Worm (Caenorhabditis elegans) whole organism, L2 larva: Measurements from ENCODE around the gene sid-2.

Experiments
- R02D3.7 ChIP-seq: fragments of 150-350 bp; optimal IDR thresholded peaks from 2 replicates; lab custom pipeline; 2014; ENCODE audit warnings: missing biosample characterization, missing genetic modification characterization
- Y55F3AM.14 ChIP-seq: fragments of 200-800 bp; sonication (Bioruptor generic); optimal IDR thresholded peaks from 2 replicates; lab custom pipeline; 2018; ENCODE audit warnings: mild to moderate bottlenecking, missing genetic modification characterization, missing compliant biosample characterization
- aly-2 ChIP-seq: fragments of 150-350 bp; optimal IDR thresholded peaks from 2 replicates; lab custom pipeline; 2014; ENCODE audit warnings: missing biosample characterization, missing genetic modification characterization
- ama-1 ChIP-seq: fragments of 150-350 bp; optimal IDR thresholded peaks from 2 replicates; lab custom pipeline; 2018; ENCODE audit warnings: inconsistent platforms
- ceh-16 ChIP-seq: fragments of 150-350 bp; optimal IDR thresholded peaks from 2 replicates; lab custom pipeline; 2014; ENCODE audit warnings: missing biosample characterization, missing genetic modification characterization
- ceh-82 ChIP-seq: fragments of 150-350 bp; optimal IDR thresholded peaks from 2 replicates; lab custom pipeline; 2014; ENCODE audit warnings: missing biosample characterization, missing genetic modification characterization
- crh-2 ChIP-seq: sonication (generic microtip); optimal IDR thresholded peaks from 2 replicates; lab custom pipeline; 2017; ENCODE audit warnings: missing biosample characterization, missing genetic modification characterization
- egl-27 ChIP-seq: sonication (generic microtip); optimal IDR thresholded peaks from 3 replicates; lab custom pipeline; 2017; ENCODE audit warnings: missing biosample characterization, missing genetic modification reagents, missing genetic modification characterization
- elt-1 ChIP-seq: fragments of 150-350 bp; optimal IDR thresholded peaks from 2 replicates; lab custom pipeline; 2014; ENCODE audit warnings: missing biosample characterization, missing genetic modification characterization
- elt-3 ChIP-seq: sonication (generic microtip); optimal IDR thresholded peaks from 2 replicates; lab custom pipeline; 2017; ENCODE audit warnings: missing biosample characterization, missing genetic modification characterization
- fos-1 ChIP-seq: fragments of 150-350 bp; optimal IDR thresholded peaks from 2 replicates; lab custom pipeline; 2014; ENCODE audit warnings: missing biosample characterization, missing genetic modification characterization
- gmeb-1 ChIP-seq: fragments of 150-350 bp; optimal IDR thresholded peaks from 2 replicates; lab custom pipeline; 2014; ENCODE audit warnings: missing biosample characterization, missing genetic modification characterization
- lin-13 ChIP-seq: fragments of 150-350 bp; optimal IDR thresholded peaks from 2 replicates; lab custom pipeline; 2014; ENCODE audit warnings: missing biosample characterization, missing genetic modification reagents, missing genetic modification characterization
- lsy-2 ChIP-seq, 2 experiments: fragments of 150-350 bp in 1 of 2; sonication (generic microtip) in 1 of 2; optimal IDR thresholded peaks; 2 replicates each; lab custom pipeline; 2014 to 2017; ENCODE audit warnings: missing biosample characterization in 2 of 2, missing genetic modification characterization in 2 of 2
- mab-5 ChIP-seq: fragments of 150-350 bp; optimal IDR thresholded peaks from 2 replicates; lab custom pipeline; 2014; ENCODE audit warnings: missing biosample characterization, missing genetic modification characterization
- nhr-10 ChIP-seq: sonication (generic microtip); optimal IDR thresholded peaks from 2 replicates; lab custom pipeline; 2017; ENCODE audit warnings: missing biosample characterization, missing genetic modification characterization
- nhr-11 ChIP-seq: fragments of 150-350 bp; optimal IDR thresholded peaks from 2 replicates; lab custom pipeline; 2014; ENCODE audit warnings: missing biosample characterization, missing genetic modification characterization
- nhr-12 ChIP-seq: fragments of 150-350 bp; optimal IDR thresholded peaks from 2 replicates; lab custom pipeline; 2014; ENCODE audit warnings: missing biosample characterization, missing genetic modification characterization
- nhr-129 ChIP-seq: fragments of 150-350 bp; optimal IDR thresholded peaks from 2 replicates; lab custom pipeline; 2014; ENCODE audit warnings: missing biosample characterization, missing genetic modification characterization
- nhr-21 ChIP-seq: fragments of 150-350 bp; optimal IDR thresholded peaks from 2 replicates; lab custom pipeline; 2014; ENCODE audit warnings: missing biosample characterization, missing genetic modification characterization
- nhr-237 ChIP-seq: fragments of 150-350 bp; optimal IDR thresholded peaks from 2 replicates; lab custom pipeline; 2014; ENCODE audit warnings: missing biosample characterization, missing genetic modification characterization
- nhr-25 ChIP-seq: fragments of 150-350 bp; sonication (generic microtip); optimal IDR thresholded peaks from 3 replicates; lab custom pipeline; 2014; ENCODE audit warnings: missing biosample characterization, missing genetic modification characterization
- nhr-77 ChIP-seq: fragments of 150-350 bp; optimal IDR thresholded peaks from 2 replicates; lab custom pipeline; 2014; ENCODE audit warnings: missing biosample characterization, missing genetic modification characterization
- peb-1 ChIP-seq: fragments of 150-350 bp; optimal IDR thresholded peaks from 2 replicates; lab custom pipeline; 2014; ENCODE audit warnings: missing biosample characterization, missing genetic modification characterization
- sem-4 ChIP-seq: fragments of 150-350 bp; optimal IDR thresholded peaks from 2 replicates; lab custom pipeline; 2014; ENCODE audit warnings: missing biosample characterization, missing genetic modification reagents, missing genetic modification characterization
- skn-1 ChIP-seq: sonication (generic microtip); optimal IDR thresholded peaks from 2 replicates; lab custom pipeline; 2017; ENCODE audit warnings: missing biosample characterization, missing genetic modification characterization
- sma-3 ChIP-seq: sonication (generic microtip); optimal IDR thresholded peaks from 2 replicates; lab custom pipeline; 2016; ENCODE audit warnings: missing genetic modification reagents, missing genetic modification characterization, missing compliant biosample characterization
- sma-9 ChIP-seq, 2 experiments: fragments of 150-350 bp in 1 of 2; sonication (generic microtip) in 1 of 2; optimal IDR thresholded peaks; 2 replicates each; lab custom pipeline; 2014 to 2016; ENCODE audit warnings: missing genetic modification characterization in 2 of 2, mild to moderate bottlenecking in 1 of 2, missing biosample characterization in 1 of 2, missing compliant biosample characterization in 1 of 2, missing genetic modification reagents in 1 of 2, moderate library complexity in 1 of 2
- snpc-4 ChIP-seq: fragments of 150-350 bp; optimal IDR thresholded peaks from 2 replicates; lab custom pipeline; 2014; ENCODE audit warnings: missing biosample characterization, missing genetic modification characterization
- unc-39 ChIP-seq: fragments of 150-350 bp; optimal IDR thresholded peaks from 2 replicates; lab custom pipeline; 2014; ENCODE audit warnings: missing biosample characterization, missing genetic modification characterization
- unc-55 ChIP-seq: fragments of 150-350 bp; sonication (generic microtip); optimal IDR thresholded peaks from 3 replicates; lab custom pipeline; 2014; ENCODE audit warnings: missing biosample characterization, missing genetic modification reagents, missing genetic modification characterization
- unc-62 ChIP-seq: fragments of 150-350 bp; optimal IDR thresholded peaks from 2 replicates; lab custom pipeline; 2014; ENCODE audit warnings: missing biosample characterization, missing genetic modification reagents, missing genetic modification characterization
- zag-1 ChIP-seq: fragments of 150-350 bp; optimal IDR thresholded peaks from 2 replicates; lab custom pipeline; 2014; ENCODE audit warnings: missing biosample characterization, missing genetic modification characterization
- ztf-1 ChIP-seq: fragments of 200-800 bp; sonication (Bioruptor generic); conservative IDR thresholded peaks from 2 replicates; pipeline ENCODE4 v1.3.6; 2022; ENCODE audit warnings: missing genetic modification characterization, missing compliant biosample characterization
- ztf-11 ChIP-seq: sonication (generic microtip); optimal IDR thresholded peaks from 2 replicates; lab custom pipeline; 2017; ENCODE audit warnings: missing biosample characterization, missing genetic modification characterization
- ztf-4 ChIP-seq: fragments of 150-350 bp; optimal IDR thresholded peaks from 2 replicates; lab custom pipeline; 2014; ENCODE audit warnings: missing biosample characterization, missing genetic modification characterization

The sid-2 gene

DNA sequence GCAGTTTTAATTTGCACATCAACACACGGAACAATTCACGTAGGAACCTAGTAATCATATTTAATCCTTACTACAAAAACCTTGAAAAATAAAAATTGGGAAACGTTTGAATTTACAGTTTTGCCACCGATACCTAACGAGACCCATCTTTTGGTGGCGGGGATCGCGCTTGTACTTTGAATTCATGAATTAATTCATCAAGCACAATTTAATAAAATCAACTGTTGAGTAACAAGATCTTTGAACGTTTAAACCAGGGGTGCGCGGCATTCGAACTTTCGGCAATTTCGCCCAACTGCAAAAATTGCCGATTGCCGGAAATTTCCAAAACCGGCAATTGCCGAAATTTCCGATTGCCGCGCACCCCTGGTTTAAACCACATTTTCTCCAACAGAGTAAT is 22.6 kb upstream of the sid-2 start:
- TF ChIP-seq ama-1 (lab: Kevin White, UChicago) = no peak
- no peak for TF ChIP-seq sma-9 (GFP tag; optimal IDR thresholded peaks at IDR 0.05; lab: Kevin White, UChicago)
- TF ChIP-seq sma-9 (tag; optimal IDR thresholded peaks at IDR 0.05; lab: Kevin White, UChicago) = no peak
- TF ChIP-seq gmeb-1 (tag; lab: Kevin White, UChicago) = no peak
- no peak for TF ChIP-seq nhr-10 (tag; lab: Kevin White, UChicago)
- no peak for TF ChIP-seq nhr-21 (tag; lab: Kevin White, UChicago)
- no peak for TF ChIP-seq nhr-11
- no peak for TF ChIP-seq unc-62 (GFP tag; lab: Kevin White, UChicago)

DNA sequence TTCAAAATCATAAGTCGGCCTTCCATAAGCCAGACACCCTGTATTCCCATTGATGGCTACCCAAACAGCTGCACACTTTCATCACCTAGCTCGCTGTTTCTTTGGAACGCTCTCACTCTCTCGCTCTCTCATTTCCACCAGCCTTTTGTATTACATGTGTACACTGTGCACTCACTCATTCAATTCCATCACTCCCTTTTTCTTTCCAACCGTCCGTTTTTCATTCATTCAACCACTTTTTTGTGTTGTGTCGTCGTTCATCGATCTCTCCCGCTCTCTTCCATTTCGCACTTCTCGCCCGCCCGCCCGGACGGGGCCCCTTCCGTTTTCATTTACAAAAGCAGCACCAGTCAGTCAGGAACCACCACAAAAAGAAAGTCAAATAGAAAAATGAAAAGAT is 21.3 kb upstream of the sid-2 start:
- TF ChIP-seq fos-1 (tag; lab: Kevin White, UChicago) (peak; percentile 76), skn-1 (tag; lab: Kevin White, UChicago) (no peak), nhr-129 (peak; percentile 24)

ce11 chrIII:13659028-13659427 is 20.2 kb upstream of the sid-2 start:
- peak; percentile 4 for TF ChIP-seq elt-1 (tag; lab: Kevin White, UChicago)
- peak; percentile 27 for TF ChIP-seq ceh-16 (tag; lab: Kevin White, UChicago)
- no peak for TF ChIP-seq nhr-11

DNA sequence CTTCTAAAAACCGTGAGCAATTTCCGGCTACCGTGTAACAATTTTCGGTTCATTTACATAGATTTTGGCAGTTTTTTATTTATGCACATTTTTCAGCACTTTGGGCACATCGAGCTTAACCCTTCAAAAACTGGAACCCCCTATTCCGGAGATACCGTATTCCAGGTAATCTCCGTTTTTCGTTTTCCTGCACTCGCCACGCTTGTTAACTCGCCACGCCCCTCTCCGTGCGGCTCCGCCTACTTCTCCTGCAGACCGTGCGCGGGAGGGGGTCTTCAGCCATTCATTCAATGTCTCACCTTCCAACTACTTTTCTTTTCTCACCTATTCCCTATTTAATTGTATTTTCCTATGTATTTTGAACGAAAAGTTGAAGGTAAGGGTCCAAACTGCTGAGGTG is 19.1 kb upstream of the sid-2 start:
- no peak for TF ChIP-seq ztf-1 (GFP tag; lab: Robert Waterston, UW)
- TF ChIP-seq ceh-16 (tag; lab: Kevin White, UChicago) = no peak
- TF ChIP-seq sem-4 (tag; lab: Kevin White, UChicago) = no peak
- TF ChIP-seq egl-27 (tag; lab: Kevin White, UChicago) = no peak
- TF ChIP-seq Y55F3AM.14 = no peak
- no peak for TF ChIP-seq unc-39 (tag; lab: Kevin White, UChicago)
- TF ChIP-seq R02D3.7 (tag; lab: Kevin White, UChicago) = no peak
- TF ChIP-seq nhr-10 (tag; lab: Kevin White, UChicago) = no peak
- no peak for TF ChIP-seq unc-55 (GFP tag; lab: Kevin White, UChicago)
- no peak for TF ChIP-seq fos-1 (tag; lab: Kevin White, UChicago)
- TF ChIP-seq aly-2 (tag; lab: Kevin White, UChicago) = no peak

DNA sequence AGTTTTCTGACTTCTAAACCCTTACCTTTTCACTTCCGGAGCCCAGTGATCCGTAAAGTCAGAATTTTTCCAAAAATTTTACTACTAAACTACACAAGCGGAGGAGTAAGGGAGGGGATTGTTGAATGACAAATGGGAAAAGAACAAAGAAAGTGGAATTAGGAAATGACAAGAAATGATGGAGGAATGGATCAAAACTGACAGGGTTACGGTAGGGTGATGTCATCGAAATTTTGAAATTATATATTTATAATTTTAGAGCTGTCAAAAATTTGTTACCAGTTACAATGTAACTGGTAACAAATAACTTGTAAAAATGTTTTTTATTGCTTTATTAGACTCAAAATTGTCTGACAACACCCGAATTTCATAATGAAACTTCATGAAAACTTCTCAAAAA is 12.8 kb upstream of the sid-2 start:
- peak; percentile 65 for TF ChIP-seq mab-5 (tag; lab: Kevin White, UChicago)
- peak; percentile 52 for TF ChIP-seq unc-55 (GFP tag; lab: Kevin White, UChicago)
- no peak for TF ChIP-seq crh-2 (tag; lab: Kevin White, UChicago)
- peak in 1 of 2 experiments; percentile 46 for TF ChIP-seq lsy-2 (tag; optimal IDR thresholded peaks at IDR 0.05; lab: Kevin White, UChicago)

DNA sequence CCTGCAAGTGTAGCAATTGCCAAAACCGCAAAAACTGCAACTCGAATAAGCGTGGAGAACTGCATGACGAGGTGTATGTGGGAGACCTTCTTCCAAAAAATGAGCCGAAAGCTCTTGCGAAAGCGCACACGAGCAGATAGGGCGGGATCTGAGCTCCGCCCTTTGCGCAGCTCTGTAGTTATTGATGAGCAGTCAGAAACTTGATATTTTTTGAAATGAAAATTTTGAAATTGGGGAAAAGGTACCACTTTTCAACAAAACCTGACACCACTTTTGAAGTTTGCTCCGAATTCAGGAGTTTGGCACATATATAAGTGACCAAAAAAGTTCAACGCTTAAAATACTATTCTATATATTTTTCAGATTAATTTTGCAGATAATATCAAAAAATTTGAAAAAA is 11.5 kb upstream of the sid-2 start, which contains the start of gene flp-15:
TSS of gene flp-15 (minus strand) at position 101 of the 400 bp plus-strand sequence.
- TF ChIP-seq unc-62 (GFP tag; lab: Kevin White, UChicago) (no peak), nhr-12 (tag; lab: Kevin White, UChicago) (no peak), ztf-4 (tag; lab: Kevin White, UChicago) (no peak), elt-1 (tag; lab: Kevin White, UChicago) (no peak), crh-2 (tag; lab: Kevin White, UChicago) (no peak), lin-13 (GFP tag; lab: Kevin White, UChicago) (no peak), ceh-82 (tag; lab: Kevin White, UChicago) (no peak), nhr-237 (tag; lab: Kevin White, UChicago) (no peak), mab-5 (tag; lab: Kevin White, UChicago) (no peak), ztf-11 (tag; lab: Kevin White, UChicago) (no peak), egl-27 (tag; lab: Kevin White, UChicago) (no peak), ceh-16 (tag; lab: Kevin White, UChicago) (no peak)

- no peak for TF ChIP-seq zag-1 (tag; lab: Kevin White, UChicago)
- TF ChIP-seq peb-1 = no peak
- TF ChIP-seq Y55F3AM.14 = no peak
- no peak for TF ChIP-seq nhr-77
- TF ChIP-seq lin-13 (GFP tag; lab: Kevin White, UChicago) = no peak
- TF ChIP-seq sma-3 (GFP tag; lab: Kevin White, UChicago) = no peak
- no peak for TF ChIP-seq snpc-4 (tag; lab: Kevin White, UChicago)
- TF ChIP-seq aly-2 (tag; lab: Kevin White, UChicago) = no peak
- no peak for TF ChIP-seq ceh-16 (tag; lab: Kevin White, UChicago)
- TF ChIP-seq nhr-25 (tag; lab: Kevin White, UChicago) = no peak
- TF ChIP-seq nhr-11 = no peak
- TF ChIP-seq elt-3 = no peak
- TF ChIP-seq egl-27 (tag; lab: Kevin White, UChicago) = no peak
These were observed 9.7 kb upstream of the sid-2 start for ce11 chrIII:13669519-13669918.
